Fruit fly (Drosophila melanogaster) whole organism, wandering third instar larva: ENCODE measurements around the gene wwk.

Experiments
- CrebA ChIP-seq: fragments of 200-800 bp; sonication (Bioruptor generic); optimal IDR thresholded peaks from 2 replicates; lab custom pipeline; 2016; ENCODE audit warnings: missing biosample characterization, mild to moderate bottlenecking, missing genetic modification characterization, borderline replicate concordance
- Hr83 ChIP-seq: fragments of 200-300 bp; sonication (Bioruptor generic); optimal IDR thresholded peaks from 2 replicates; lab custom pipeline; 2016; ENCODE audit warnings: missing biosample characterization, mild to moderate bottlenecking, missing genetic modification characterization, moderate library complexity; ENCODE audit not compliant: poor library complexity, severe bottlenecking
- foxo ChIP-seq, 2 experiments: fragments of 200-800 bp; sonication (Bioruptor generic); optimal IDR thresholded peaks; 2 replicates in 1 of 2; 3 replicates in 1 of 2; lab custom pipeline; 2016 to 2017; ENCODE audit warnings: missing biosample characterization in 2 of 2, missing genetic modification characterization in 2 of 2

dm6 chr2L:15070216-15070615 lies 4.4 kb upstream of the wwk start, which contains the start of gene vig:
- TF ChIP-seq foxo (GFP tag; optimal IDR thresholded peaks at IDR 0.05; lab: Kevin White, UChicago) (no peak), CrebA (no peak), Hr83 (GFP tag; lab: Kevin White, UChicago) (no peak)
